Fruit fly (Drosophila melanogaster): ENCODE measurements around the gene CG18823.
A peak's percentile ranks its signal among the peaks of the same experiment; 100 is the strongest.

The CG18823 gene

DNA sequence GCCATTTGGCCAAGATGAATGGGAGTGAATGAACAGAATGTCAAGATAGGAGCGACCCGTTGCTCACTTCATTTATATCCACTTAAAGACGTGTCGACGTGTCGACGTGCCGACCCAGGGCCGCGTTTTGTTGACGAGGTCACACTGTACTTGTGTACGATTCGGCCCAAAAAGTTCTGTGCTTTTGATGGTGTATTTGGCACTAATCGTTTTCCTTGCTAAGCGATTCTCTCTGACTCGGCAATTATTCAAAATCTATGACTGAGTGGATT lies 42.1 kb upstream of the CG18823 start:
- no peak for TF ChIP-seq CG13204 (GFP tag; optimal IDR thresholded peaks at IDR 0.05)
- no peak for TF ChIP-seq CG32121 (GFP tag; IDR thresholded peaks at IDR 0.05)
- no peak for TF ChIP-seq CG8301 (tag; optimal IDR thresholded peaks at IDR 0.05)
- TF ChIP-seq CG9948 (tag; optimal IDR thresholded peaks at IDR 0.05): no peak

DNA sequence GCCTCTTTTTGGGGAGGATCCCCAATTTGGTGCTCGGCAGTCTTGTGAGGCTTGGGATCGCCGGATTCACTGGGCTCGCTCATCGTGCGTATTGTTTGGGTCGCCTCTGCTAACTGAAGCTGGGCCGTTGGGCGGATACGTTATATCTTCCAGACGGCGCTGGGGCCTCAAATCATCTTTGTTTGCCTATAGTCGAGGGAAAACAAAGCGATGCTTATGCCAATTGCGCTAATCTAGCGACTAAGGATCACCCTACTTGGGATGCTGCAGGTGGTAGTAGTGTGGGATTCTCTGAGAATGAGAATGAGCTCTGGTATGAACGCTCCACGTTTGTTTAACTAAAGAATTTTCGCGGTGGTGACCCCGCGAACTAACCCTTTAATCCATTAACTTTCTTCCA lies 38.5 kb upstream of the CG18823 start, which contains the start of gene CG3690:
Gene CG3690 (minus strand): TSS at position 101 of the 400 bp plus-strand sequence.
- TF ChIP-seq CG8159 (tag; optimal IDR thresholded peaks at IDR 0.05) (no peak), Pif1A (GFP tag; optimal IDR thresholded peaks at IDR 0.05) (no peak), CG8301 (tag; optimal IDR thresholded peaks at IDR 0.05) (no peak), D1 (tag; optimal IDR thresholded peaks at IDR 0.05) (no peak), fd96Ca (GFP tag; IDR thresholded peaks at IDR 0.05) (no peak), gl (tag; optimal IDR thresholded peaks at IDR 0.05) (no peak), CG4496 (GFP tag; IDR thresholded peaks at IDR 0.05) (no peak), CG15710 (tag; optimal IDR thresholded peaks at IDR 0.05) (no peak), rn (GFP tag; IDR thresholded peaks at IDR 0.05) (no peak), CG12605 (GFP tag; IDR thresholded peaks at IDR 0.05) (no peak), CG17806 (tag; optimal IDR thresholded peaks at IDR 0.05) (no peak)

DNA sequence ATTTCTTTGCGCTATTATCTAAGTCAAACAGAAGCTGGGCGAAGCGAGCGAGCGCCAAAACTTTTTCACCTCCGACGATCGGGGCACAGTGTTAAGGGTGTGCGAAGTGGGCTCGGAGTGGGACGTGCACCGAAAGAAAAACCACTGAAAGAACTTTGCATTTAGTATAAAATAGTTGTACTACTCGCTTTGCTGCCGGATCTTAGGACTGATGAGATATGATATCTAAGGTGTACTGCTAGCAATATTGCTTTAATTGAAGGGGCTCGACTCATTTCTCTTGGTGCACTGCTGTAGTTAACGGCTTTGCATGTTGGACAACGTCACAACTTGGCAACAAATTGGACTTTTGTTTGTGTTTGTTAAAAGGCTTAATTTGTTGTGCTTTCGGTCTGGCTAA lies 36.5 kb upstream of the CG18823 start:
- TF ChIP-seq rn (GFP tag; IDR thresholded peaks at IDR 0.05) (no peak), CG9948 (tag; optimal IDR thresholded peaks at IDR 0.05) (no peak)

DNA sequence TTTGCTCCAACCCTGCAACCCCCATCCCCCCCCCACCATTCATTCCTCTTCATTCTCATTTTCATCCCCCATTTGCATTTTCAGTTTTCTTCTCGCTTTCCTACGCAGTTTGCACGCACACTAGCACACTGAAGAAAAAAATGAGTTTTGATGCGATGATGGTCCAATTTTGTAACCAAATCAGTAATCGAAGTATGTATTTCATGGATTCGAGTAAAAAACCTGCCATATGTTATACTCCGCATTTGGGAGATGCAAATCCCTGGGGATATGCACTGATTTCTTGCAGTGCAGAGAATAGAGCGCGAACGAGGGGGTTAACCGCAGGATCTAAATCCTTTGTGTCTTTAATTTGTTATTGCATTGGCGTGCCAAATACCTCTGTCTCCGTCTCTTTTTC lies 34.4 kb upstream of the CG18823 start:
- TF ChIP-seq CG8159 (tag; optimal IDR thresholded peaks at IDR 0.05) (peak; percentile 27), rn (GFP tag; IDR thresholded peaks at IDR 0.05) (no peak), CG4496 (GFP tag; IDR thresholded peaks at IDR 0.05) (0 out of 3 replicates have a peak, but pooled peaks have one; percentile 17), fd96Ca (GFP tag; IDR thresholded peaks at IDR 0.05) (no peak), Pif1B (GFP tag; optimal IDR thresholded peaks at IDR 0.05) (no peak), CG13204 (GFP tag; optimal IDR thresholded peaks at IDR 0.05) (no peak), gl (tag; optimal IDR thresholded peaks at IDR 0.05) (no peak), CG10348 (GFP tag; IDR thresholded peaks at IDR 0.05) (no peak), CG32121 (GFP tag; IDR thresholded peaks at IDR 0.05) (no peak), CG15710 (tag; optimal IDR thresholded peaks at IDR 0.05) (no peak), Pif1A (GFP tag; optimal IDR thresholded peaks at IDR 0.05) (no peak), CG17806 (tag; optimal IDR thresholded peaks at IDR 0.05) (peak; percentile 15), D1 (tag; optimal IDR thresholded peaks at IDR 0.05) (no peak), CG9948 (tag; optimal IDR thresholded peaks at IDR 0.05) (peak; percentile 1), CG12605 (GFP tag; IDR thresholded peaks at IDR 0.05) (no peak), CG8301 (tag; optimal IDR thresholded peaks at IDR 0.05) (no peak), Ets98B (GFP tag; IDR thresholded peaks at IDR 0.05) (no peak), CG14655 (GFP tag; optimal IDR thresholded peaks at IDR 0.05) (peak; percentile 19), CG34367 (tag; optimal IDR thresholded peaks at IDR 0.05) (no peak), Snoo (tag; optimal IDR thresholded peaks at IDR 0.05) (no peak), EcR (GFP tag; optimal IDR thresholded peaks at IDR 0.05) (no peak)

DNA sequence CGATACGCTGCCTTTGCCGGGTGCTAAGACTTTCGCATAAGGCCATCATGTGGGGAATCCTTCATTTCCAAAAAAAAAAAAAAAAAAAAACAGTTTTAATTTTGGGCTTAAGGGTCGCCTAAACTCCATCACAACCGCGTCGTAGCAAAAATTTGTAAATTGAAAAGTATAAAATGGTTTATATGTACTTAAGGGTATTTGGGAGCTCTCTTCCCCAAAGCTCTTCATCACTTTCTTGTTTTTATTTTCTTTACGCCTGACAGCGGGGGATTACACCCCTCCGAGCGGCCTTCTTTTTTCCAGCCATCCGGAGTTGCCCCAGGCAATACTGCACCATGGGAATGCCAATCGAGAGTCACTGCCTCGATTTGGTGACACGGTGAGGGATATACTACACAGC lies 26.3 kb upstream of the CG18823 start:
- TF ChIP-seq D1 (tag; optimal IDR thresholded peaks at IDR 0.05): no peak
- no peak for TF ChIP-seq gl (tag; optimal IDR thresholded peaks at IDR 0.05)

DNA sequence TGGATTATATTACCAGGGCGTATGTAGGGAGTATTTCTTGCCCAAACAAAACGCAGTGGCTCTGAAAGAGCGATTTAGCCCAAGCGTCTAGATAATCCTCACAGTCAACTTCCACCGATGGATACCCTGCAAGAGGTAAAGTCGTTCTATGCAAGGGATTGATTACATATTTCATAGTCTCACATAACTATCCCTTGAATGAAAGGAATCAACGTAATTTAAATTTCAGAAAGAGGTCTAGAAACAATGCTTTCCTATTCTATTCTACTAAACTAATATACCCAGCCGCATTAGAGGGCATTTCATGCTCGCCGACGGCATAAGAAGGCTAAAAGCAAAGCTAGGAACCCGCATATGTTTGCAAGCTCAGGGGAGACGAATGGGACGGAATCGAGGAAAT lies 23.5 kb upstream of the CG18823 start:
- TF ChIP-seq CG8301 (tag; optimal IDR thresholded peaks at IDR 0.05): no peak
- peak; percentile 19 for TF ChIP-seq CG15710 (tag; optimal IDR thresholded peaks at IDR 0.05)
- peak; percentile 7 for TF ChIP-seq CG14655 (GFP tag; optimal IDR thresholded peaks at IDR 0.05)
- no peak for TF ChIP-seq CG32121 (GFP tag; IDR thresholded peaks at IDR 0.05)
- TF ChIP-seq CG8159 (tag; optimal IDR thresholded peaks at IDR 0.05): peak; percentile 24
- no peak for TF ChIP-seq CG17806 (tag; optimal IDR thresholded peaks at IDR 0.05)
- no peak for TF ChIP-seq fd96Ca (GFP tag; IDR thresholded peaks at IDR 0.05)

DNA sequence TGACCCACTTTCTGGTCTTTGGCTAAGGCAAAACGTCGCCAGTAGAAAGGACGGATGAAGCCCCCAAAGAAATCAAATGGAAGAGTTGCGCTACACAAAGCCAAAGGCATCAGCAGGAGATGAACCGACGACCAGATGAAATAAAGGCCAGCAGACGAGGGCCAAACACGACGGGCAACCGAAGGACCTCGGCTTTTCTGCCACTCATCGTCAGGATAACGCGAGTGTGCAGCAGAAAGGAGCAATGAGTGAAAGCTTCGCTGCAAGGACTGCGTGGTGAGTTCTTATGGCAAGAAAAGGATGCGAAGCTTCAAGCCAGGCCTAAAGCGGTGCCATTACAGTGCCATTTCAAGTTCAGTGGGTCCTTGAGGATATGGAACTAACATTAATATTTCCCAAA lies 4.4 kb upstream of the CG18823 start:
- TF ChIP-seq gl (tag; optimal IDR thresholded peaks at IDR 0.05) (no peak), CG8301 (tag; optimal IDR thresholded peaks at IDR 0.05) (no peak), CG14655 (GFP tag; optimal IDR thresholded peaks at IDR 0.05) (no peak), CG8159 (tag; optimal IDR thresholded peaks at IDR 0.05) (no peak), fd96Ca (GFP tag; IDR thresholded peaks at IDR 0.05) (no peak), CG12605 (GFP tag; IDR thresholded peaks at IDR 0.05) (no peak), Pif1B (GFP tag; optimal IDR thresholded peaks at IDR 0.05) (no peak), Pif1A (GFP tag; optimal IDR thresholded peaks at IDR 0.05) (no peak)

DNA sequence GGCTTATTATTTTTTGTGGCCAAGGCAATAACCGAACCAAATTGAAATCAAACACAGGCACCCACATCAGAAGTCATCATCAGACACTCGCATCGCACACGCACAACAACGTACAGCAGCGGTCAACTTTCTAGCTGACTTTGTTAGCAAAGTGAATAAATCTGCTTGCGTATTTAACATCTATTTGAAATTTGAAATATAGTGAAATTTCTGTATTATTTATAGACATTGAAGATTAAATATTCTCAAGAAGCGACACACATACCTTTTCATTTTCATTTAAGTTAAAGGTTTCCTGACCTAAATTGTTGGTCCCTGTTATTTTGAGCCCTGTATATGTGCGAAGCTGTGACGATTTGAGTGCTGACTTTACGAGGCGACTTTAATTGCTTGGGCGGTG lies 8.6 kb downstream of the CG18823 start:
- TF ChIP-seq CG8159 (tag; optimal IDR thresholded peaks at IDR 0.05) (peak; percentile 23), CG9948 (tag; optimal IDR thresholded peaks at IDR 0.05) (no peak)
